Fruit fly (Drosophila melanogaster) Kc167 (cell line): ENCODE measurements around the gene CG15876.

Experiments used
- Sin3A ChIP-seq: fragments of >200 bp; optimal IDR thresholded peaks from 2 replicates; lab custom pipeline; 2018; ENCODE audit warnings: missing external identifiers
- psq ChIP-seq: fragments of >200 bp; optimal IDR thresholded peaks from 2 replicates; lab custom pipeline; 2017; ENCODE audit warnings: missing external identifiers

dm6 chr3L:4707831-4708230 is 13.2 kb upstream of the CG15876 start:
- TF ChIP-seq psq, result no peak
- no peak for TF ChIP-seq Sin3A
